Worm (Caenorhabditis elegans) whole organism, early embryonic: ENCODE measurements around the gene C16E9.2.

ENCODE experiments used
- B0310.2 ChIP-seq: sonication (generic microtip); optimal IDR thresholded peaks from 2 replicates; lab custom pipeline; 2016; ENCODE audit warnings: mild to moderate bottlenecking, missing genetic modification characterization, missing compliant biosample characterization
- F13C5.2 ChIP-seq: sonication (generic microtip); optimal IDR thresholded peaks from 2 replicates; lab custom pipeline; 2017; ENCODE audit warnings: mild to moderate bottlenecking, missing genetic modification characterization, inconsistent platforms, missing compliant biosample characterization
- aly-1 ChIP-seq: sonication (generic microtip); optimal IDR thresholded peaks from 2 replicates; lab custom pipeline; 2016; ENCODE audit warnings: missing genetic modification characterization, missing compliant biosample characterization
- ama-1 ChIP-seq: fragments of 150-350 bp; optimal IDR thresholded peaks from 2 replicates; lab custom pipeline; 2014
- ceh-13 ChIP-seq: fragments of 200-800 bp; sonication (Bioruptor generic); optimal IDR thresholded peaks from 2 replicates; lab custom pipeline; 2018; ENCODE audit warnings: mild to moderate bottlenecking, missing genetic modification characterization, missing compliant biosample characterization
- ceh-36 ChIP-seq: sonication (generic microtip); optimal IDR thresholded peaks from 2 replicates; lab custom pipeline; 2016; ENCODE audit warnings: missing genetic modification characterization, inconsistent platforms, missing compliant biosample characterization
- ets-7 ChIP-seq: sonication (generic microtip); optimal IDR thresholded peaks from 2 replicates; lab custom pipeline; 2016; ENCODE audit warnings: missing genotype, missing genetic modification characterization, missing compliant biosample characterization
- flt-1 ChIP-seq: fragments of 200-800 bp; sonication (Bioruptor generic); IDR thresholded peaks from 2 replicates; pipeline ENCODE4 v1.3.6; 2022; ENCODE audit warnings: missing genetic modification characterization, missing compliant biosample characterization
- hmbx-1 ChIP-seq: sonication (generic microtip); optimal IDR thresholded peaks from 2 replicates; lab custom pipeline; 2016; ENCODE audit warnings: mild to moderate bottlenecking, missing genetic modification characterization, missing compliant biosample characterization
- hmg-4 ChIP-seq: fragments of 200-800 bp; sonication (Bioruptor generic); optimal IDR thresholded peaks from 2 replicates; lab custom pipeline; 2018; ENCODE audit warnings: mild to moderate bottlenecking, missing genetic modification characterization, missing compliant biosample characterization
- hnd-1 ChIP-seq: sonication (generic microtip); optimal IDR thresholded peaks from 2 replicates; lab custom pipeline; 2016; ENCODE audit warnings: missing genetic modification characterization, missing compliant biosample characterization
- pes-1 ChIP-seq: fragments of 200-800 bp; sonication (Bioruptor generic); IDR thresholded peaks from 2 replicates; pipeline ENCODE4 v1.3.6; 2022; ENCODE audit warnings: missing genetic modification reagents, missing genetic modification characterization, missing compliant biosample characterization
- scrt-1 ChIP-seq: fragments of 200-800 bp; sonication (Bioruptor generic); IDR thresholded peaks from 2 replicates; pipeline ENCODE4 v1.3.6; 2022; ENCODE audit warnings: missing genetic modification characterization, missing compliant biosample characterization
- sea-1 ChIP-seq: fragments of 200-800 bp; sonication (Bioruptor generic); conservative IDR thresholded peaks from 2 replicates; pipeline ENCODE4 v1.3.6; 2022; ENCODE audit warnings: missing genetic modification characterization, missing compliant biosample characterization
- tbx-11 ChIP-seq: fragments of 200-800 bp; sonication (Bioruptor generic); IDR thresholded peaks from 2 replicates; pipeline ENCODE4 v1.3.6; 2022; ENCODE audit warnings: missing genetic modification characterization, missing compliant biosample characterization
- tbx-37 ChIP-seq: fragments of 200-800 bp; sonication (Bioruptor generic); conservative IDR thresholded peaks from 2 replicates; pipeline ENCODE4 v1.3.6; 2022; ENCODE audit warnings: missing genetic modification reagents, missing genetic modification characterization, missing compliant biosample characterization
- tra-4 ChIP-seq: sonication (generic microtip); optimal IDR thresholded peaks from 2 replicates; lab custom pipeline; 2017; ENCODE audit warnings: missing genetic modification characterization, missing compliant biosample characterization

The C16E9.2 gene

DNA sequence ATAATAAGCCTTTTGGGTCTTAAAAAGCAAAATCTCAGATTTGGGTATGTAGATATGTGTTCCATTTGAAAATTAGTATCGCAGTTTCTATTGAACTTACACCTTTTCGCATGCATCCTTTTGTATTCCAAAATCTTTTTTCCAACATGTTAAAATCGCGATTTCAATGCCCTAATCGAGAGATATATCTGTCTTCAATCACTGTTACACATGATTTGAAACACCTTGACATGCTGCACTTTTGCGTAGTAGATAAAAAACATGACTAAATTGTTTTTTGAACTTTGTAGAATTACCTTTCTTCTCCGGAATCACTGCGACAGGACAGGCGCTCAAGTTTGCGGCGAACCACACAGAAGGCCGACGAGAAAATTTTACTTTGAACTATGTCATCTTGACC, 6.2 kb downstream of the C16E9.2 start:
- no peak for TF ChIP-seq tbx-11
- TF ChIP-seq pes-1 (GFP tag; lab: Robert Waterston, UW) = no peak
- no peak for TF ChIP-seq flt-1 (GFP tag; lab: Robert Waterston, UW)
- no peak for TF ChIP-seq F13C5.2 (tag; lab: Kevin White, UChicago)
- TF ChIP-seq ama-1 (lab: Kevin White, UChicago) = no peak
- no peak for TF ChIP-seq tra-4
- TF ChIP-seq scrt-1 (GFP tag; lab: Robert Waterston, UW) = no peak
- TF ChIP-seq sea-1 (GFP tag; lab: Robert Waterston, UW) = no peak
- TF ChIP-seq hmbx-1 (tag; lab: Kevin White, UChicago) = no peak
- no peak for TF ChIP-seq hnd-1 (tag; lab: Kevin White, UChicago)
- no peak for TF ChIP-seq aly-1 (tag; lab: Kevin White, UChicago)

DNA sequence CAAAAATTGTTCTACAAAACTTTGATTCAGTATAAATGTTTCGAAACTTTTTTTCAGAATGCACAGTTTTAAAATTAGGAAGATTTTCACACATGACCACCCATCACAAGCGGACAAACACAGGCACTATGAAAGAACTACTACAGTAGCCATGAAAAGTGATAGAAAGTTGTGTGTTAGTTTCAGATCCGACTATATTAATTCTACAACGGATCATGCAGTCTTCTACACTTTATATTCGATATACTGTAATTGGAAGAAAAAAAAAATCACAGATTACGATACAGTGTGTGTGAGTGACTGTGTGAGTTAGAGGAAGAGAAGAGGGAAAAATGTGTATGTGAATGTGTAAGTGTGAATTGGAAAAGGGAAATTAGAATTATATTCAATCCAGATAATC, 11.3 kb downstream of the C16E9.2 start:
- TF ChIP-seq B0310.2 (tag; lab: Kevin White, UChicago) (no peak), aly-1 (tag; lab: Kevin White, UChicago) (no peak), pes-1 (GFP tag; lab: Robert Waterston, UW) (no peak), hmbx-1 (tag; lab: Kevin White, UChicago) (no peak), ama-1 (lab: Kevin White, UChicago) (no peak), F13C5.2 (tag; lab: Kevin White, UChicago) (no peak), ceh-36 (tag; lab: Kevin White, UChicago) (no peak), ets-7 (tag; lab: Kevin White, UChicago) (no peak), tra-4 (no peak), hnd-1 (tag; lab: Kevin White, UChicago) (no peak), tbx-37 (GFP tag; lab: Robert Waterston, UW) (no peak), tbx-11 (no peak), flt-1 (GFP tag; lab: Robert Waterston, UW) (no peak), sea-1 (GFP tag; lab: Robert Waterston, UW) (no peak), hmg-4 (GFP tag; lab: Kevin White, UChicago) (no peak), scrt-1 (GFP tag; lab: Robert Waterston, UW) (no peak), ceh-13 (GFP tag; lab: Kevin White, UChicago) (no peak)

DNA sequence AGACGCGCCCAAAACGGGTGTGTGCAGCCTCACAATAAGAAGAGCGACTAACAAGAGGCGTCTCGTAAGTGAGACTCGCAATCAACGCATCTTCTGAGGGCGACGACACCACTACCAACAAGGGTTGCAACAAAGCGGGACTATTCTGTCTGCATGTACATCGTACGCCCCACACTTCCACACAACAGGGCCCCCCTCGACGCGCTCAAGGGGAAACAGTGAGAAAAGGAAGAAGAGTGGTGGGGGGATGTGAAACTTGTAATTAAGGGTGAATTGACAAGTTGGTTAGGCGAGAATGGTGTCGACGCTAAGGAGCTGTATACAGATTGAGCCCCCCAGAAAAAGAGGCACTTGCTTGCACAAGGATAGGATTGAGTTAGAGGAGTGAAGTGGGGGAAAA, 17.8 kb downstream of the C16E9.2 start:
- no peak for TF ChIP-seq ceh-36 (tag; lab: Kevin White, UChicago)
- TF ChIP-seq pes-1 (GFP tag; lab: Robert Waterston, UW) = no peak
- no peak for TF ChIP-seq hmbx-1 (tag; lab: Kevin White, UChicago)
- TF ChIP-seq scrt-1 (GFP tag; lab: Robert Waterston, UW) = no peak
- no peak for TF ChIP-seq hmg-4 (GFP tag; lab: Kevin White, UChicago)
- TF ChIP-seq F13C5.2 (tag; lab: Kevin White, UChicago) = no peak
- no peak for TF ChIP-seq B0310.2 (tag; lab: Kevin White, UChicago)
- TF ChIP-seq aly-1 (tag; lab: Kevin White, UChicago) = no peak
- no peak for TF ChIP-seq ceh-13 (GFP tag; lab: Kevin White, UChicago)
- no peak for TF ChIP-seq hnd-1 (tag; lab: Kevin White, UChicago)
- no peak for TF ChIP-seq ets-7 (tag; lab: Kevin White, UChicago)
- TF ChIP-seq tra-4 = no peak
- TF ChIP-seq tbx-37 (GFP tag; lab: Robert Waterston, UW) = no peak
- TF ChIP-seq sea-1 (GFP tag; lab: Robert Waterston, UW) = no peak
- no peak for TF ChIP-seq flt-1 (GFP tag; lab: Robert Waterston, UW)
- TF ChIP-seq tbx-11 = no peak
- no peak for TF ChIP-seq ama-1 (lab: Kevin White, UChicago)

DNA sequence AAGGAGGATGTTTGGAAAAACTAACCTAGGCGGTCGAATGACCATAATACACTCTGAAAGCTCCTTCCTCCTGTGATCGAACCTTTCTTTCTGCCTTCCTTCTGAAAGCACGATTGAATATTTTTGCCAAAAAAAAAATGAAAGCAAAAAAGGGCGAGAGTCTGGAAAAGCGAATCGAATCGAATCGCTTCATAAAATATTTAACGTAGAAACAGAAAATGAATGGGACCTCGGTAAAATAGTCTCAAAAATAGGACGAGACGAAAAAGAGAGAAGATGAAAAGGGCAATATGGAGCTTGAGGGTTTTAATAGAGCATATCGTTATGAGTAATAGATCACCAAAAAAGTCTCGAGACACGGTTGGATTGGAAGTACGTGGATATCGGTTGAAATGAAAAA, 20.8 kb downstream of the C16E9.2 start, which contains the start of gene inx-1:
Gene inx-1 (minus strand): TSS at position 101 of the 400 bp plus-strand sequence.
- no peak for TF ChIP-seq scrt-1 (GFP tag; lab: Robert Waterston, UW)
- TF ChIP-seq ceh-13 (GFP tag; lab: Kevin White, UChicago) = no peak
- TF ChIP-seq ceh-36 (tag; lab: Kevin White, UChicago) = no peak

ce11 chrX:6958914-6959313, 23.4 kb downstream of the C16E9.2 start:
- TF ChIP-seq sea-1 (GFP tag; lab: Robert Waterston, UW) = no peak
- TF ChIP-seq ceh-36 (tag; lab: Kevin White, UChicago) = no peak
- TF ChIP-seq F13C5.2 (tag; lab: Kevin White, UChicago) = no peak
- TF ChIP-seq hnd-1 (tag; lab: Kevin White, UChicago) = no peak
- no peak for TF ChIP-seq tbx-11
- TF ChIP-seq ceh-13 (GFP tag; lab: Kevin White, UChicago) = no peak
- no peak for TF ChIP-seq pes-1 (GFP tag; lab: Robert Waterston, UW)
- no peak for TF ChIP-seq scrt-1 (GFP tag; lab: Robert Waterston, UW)
- TF ChIP-seq tra-4 = no peak
- TF ChIP-seq ets-7 (tag; lab: Kevin White, UChicago) = no peak
- no peak for TF ChIP-seq hmg-4 (GFP tag; lab: Kevin White, UChicago)

DNA sequence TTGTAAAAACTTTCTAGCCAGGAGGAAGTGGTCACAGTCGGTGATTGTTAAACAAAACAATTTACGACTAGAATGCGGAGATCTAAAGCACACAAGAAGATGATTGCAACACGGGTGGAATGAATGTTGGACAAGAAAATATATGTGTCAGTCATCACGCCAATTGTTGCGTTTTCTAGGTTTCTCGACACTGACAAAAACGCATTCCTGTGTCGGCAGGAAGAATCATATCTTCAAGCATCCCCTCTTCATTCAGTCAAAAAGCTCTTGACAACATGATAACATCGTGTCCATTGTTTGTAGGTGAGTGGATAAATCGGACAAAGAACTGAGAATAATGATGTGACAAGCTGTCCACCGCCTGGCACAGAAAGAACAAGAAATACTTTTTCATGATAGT, 24.0 kb downstream of the C16E9.2 start:
- TF ChIP-seq sea-1 (GFP tag; lab: Robert Waterston, UW) (no peak), scrt-1 (GFP tag; lab: Robert Waterston, UW) (no peak), B0310.2 (tag; lab: Kevin White, UChicago) (no peak), tbx-37 (GFP tag; lab: Robert Waterston, UW) (no peak), pes-1 (GFP tag; lab: Robert Waterston, UW) (no peak), tra-4 (no peak), ama-1 (lab: Kevin White, UChicago) (no peak), hmg-4 (GFP tag; lab: Kevin White, UChicago) (no peak), aly-1 (tag; lab: Kevin White, UChicago) (no peak), tbx-11 (no peak), F13C5.2 (tag; lab: Kevin White, UChicago) (no peak), ceh-13 (GFP tag; lab: Kevin White, UChicago) (no peak), ceh-36 (tag; lab: Kevin White, UChicago) (no peak), hnd-1 (tag; lab: Kevin White, UChicago) (no peak), hmbx-1 (tag; lab: Kevin White, UChicago) (no peak), ets-7 (tag; lab: Kevin White, UChicago) (no peak), flt-1 (GFP tag; lab: Robert Waterston, UW) (no peak)

DNA sequence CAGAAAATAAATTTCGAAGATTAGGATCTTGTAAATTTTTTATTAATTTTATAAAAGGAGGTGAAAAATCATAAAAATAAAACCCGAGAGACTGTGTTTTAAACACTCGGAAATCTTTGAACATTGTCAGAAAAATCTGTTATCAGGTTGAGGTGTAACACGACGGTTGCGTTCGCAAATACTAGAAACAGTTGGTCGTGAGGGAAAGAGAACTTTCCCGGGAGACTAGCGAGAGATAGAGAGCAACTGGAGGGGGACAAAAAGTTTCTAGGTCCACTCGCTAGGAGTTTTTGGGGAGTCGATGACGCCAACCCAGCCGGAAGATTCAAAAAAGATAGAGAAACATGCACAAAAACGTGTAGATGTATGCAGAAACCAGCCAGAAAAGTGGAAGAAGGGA, 26.8 kb downstream of the C16E9.2 start:
- no peak for TF ChIP-seq hnd-1 (tag; lab: Kevin White, UChicago)
- no peak for TF ChIP-seq tra-4
- no peak for TF ChIP-seq ets-7 (tag; lab: Kevin White, UChicago)
- TF ChIP-seq tbx-37 (GFP tag; lab: Robert Waterston, UW) = no peak
- TF ChIP-seq B0310.2 (tag; lab: Kevin White, UChicago) = no peak
- no peak for TF ChIP-seq hmbx-1 (tag; lab: Kevin White, UChicago)
- TF ChIP-seq ceh-36 (tag; lab: Kevin White, UChicago) = no peak
- TF ChIP-seq hmg-4 (GFP tag; lab: Kevin White, UChicago) = no peak
- no peak for TF ChIP-seq pes-1 (GFP tag; lab: Robert Waterston, UW)
- TF ChIP-seq aly-1 (tag; lab: Kevin White, UChicago) = no peak
- TF ChIP-seq ceh-13 (GFP tag; lab: Kevin White, UChicago) = no peak
- no peak for TF ChIP-seq F13C5.2 (tag; lab: Kevin White, UChicago)
- no peak for TF ChIP-seq sea-1 (GFP tag; lab: Robert Waterston, UW)
- no peak for TF ChIP-seq ama-1 (lab: Kevin White, UChicago)
- no peak for TF ChIP-seq scrt-1 (GFP tag; lab: Robert Waterston, UW)
- TF ChIP-seq tbx-11 = no peak
- TF ChIP-seq flt-1 (GFP tag; lab: Robert Waterston, UW) = no peak
